Worm (Caenorhabditis elegans) whole organism, young adult: Measurements from ENCODE around the gene clec-21.

Experiments
- B0261.1 ChIP-seq: sonication (generic microtip); optimal IDR thresholded peaks from 2 replicates; lab custom pipeline; 2016; ENCODE audit warnings: mild to moderate bottlenecking, missing genetic modification characterization, moderate library complexity, missing compliant biosample characterization
- D2030.7 ChIP-seq: fragments of 200-800 bp; sonication (Bioruptor generic); IDR thresholded peaks from 2 replicates; pipeline ENCODE4 v1.3.6; 2022; ENCODE audit warnings: missing genetic modification reagents, missing genetic modification characterization, missing compliant biosample characterization
- F22D6.2 ChIP-seq: sonication (generic microtip); optimal IDR thresholded peaks from 2 replicates; lab custom pipeline; 2016; ENCODE audit warnings: mild to moderate bottlenecking, missing genetic modification characterization, missing compliant biosample characterization
- F33H1.4 ChIP-seq: fragments of 200-800 bp; sonication (Bioruptor generic); IDR thresholded peaks from 2 replicates; pipeline ENCODE4 v1.3.6; 2022; ENCODE audit warnings: missing genetic modification reagents, missing genetic modification characterization, missing compliant biosample characterization
- F39B2.1 ChIP-seq: fragments of 200-800 bp; sonication (Bioruptor generic); IDR thresholded peaks from 2 replicates; pipeline ENCODE4 v1.3.6; 2022; ENCODE audit warnings: missing genetic modification reagents, missing genetic modification characterization, missing compliant biosample characterization
- F52B5.7 ChIP-seq: sonication (generic microtip); optimal IDR thresholded peaks from 2 replicates; lab custom pipeline; 2016; ENCODE audit warnings: mild to moderate bottlenecking, missing genetic modification characterization, missing compliant biosample characterization
- F57C9.4 ChIP-seq: sonication (generic microtip); optimal IDR thresholded peaks from 2 replicates; lab custom pipeline; 2017; ENCODE audit warnings: mild to moderate bottlenecking, missing genetic modification characterization, missing compliant biosample characterization
- K12H6.12 ChIP-seq: fragments of 200-800 bp; sonication (Bioruptor generic); optimal IDR thresholded peaks from 2 replicates; lab custom pipeline; 2018; ENCODE audit warnings: mild to moderate bottlenecking, missing genetic modification characterization, missing compliant biosample characterization
- T07F8.4 ChIP-seq: sonication (generic microtip); optimal IDR thresholded peaks from 2 replicates; lab custom pipeline; 2016; ENCODE audit warnings: mild to moderate bottlenecking, missing genetic modification characterization, moderate library complexity, missing compliant biosample characterization
- T26A5.8 ChIP-seq: sonication (generic microtip); optimal IDR thresholded peaks from 2 replicates; lab custom pipeline; 2016; ENCODE audit warnings: missing genetic modification characterization, missing compliant biosample characterization
- Y56A3A.18 ChIP-seq: fragments of 200-800 bp; sonication (Bioruptor generic); IDR thresholded peaks from 2 replicates; pipeline ENCODE4 v1.3.6; 2022; ENCODE audit warnings: missing genetic modification reagents, missing genetic modification characterization, missing compliant biosample characterization
- ZK185.1 ChIP-seq: sonication (generic microtip); optimal IDR thresholded peaks from 2 replicates; lab custom pipeline; 2016; ENCODE audit warnings: mild to moderate bottlenecking, missing genetic modification characterization, missing compliant biosample characterization; ENCODE audit not compliant: poor library complexity, severe bottlenecking
- cebp-2 ChIP-seq: fragments of 200-800 bp; sonication (Bioruptor generic); IDR thresholded peaks from 2 replicates; pipeline ENCODE4 v1.3.6; 2022; ENCODE audit warnings: missing genetic modification characterization, missing compliant biosample characterization
- ceh-79 ChIP-seq: sonication (generic microtip); optimal IDR thresholded peaks from 2 replicates; lab custom pipeline; 2017; ENCODE audit warnings: mild to moderate bottlenecking, missing genetic modification characterization, missing compliant biosample characterization
- ceh-91 ChIP-seq: fragments of 200-800 bp; sonication (Bioruptor generic); IDR thresholded peaks from 2 replicates; pipeline ENCODE4 v1.3.6; 2022; ENCODE audit warnings: missing genetic modification reagents, missing genetic modification characterization, missing compliant biosample characterization
- egl-44 ChIP-seq: fragments of 200-800 bp; sonication (Bioruptor generic); IDR thresholded peaks from 2 replicates; pipeline ENCODE4 v1.3.6; 2022; ENCODE audit warnings: missing genetic modification reagents, missing genetic modification characterization, missing compliant biosample characterization
- egrh-3 ChIP-seq: fragments of 200-800 bp; sonication (Bioruptor generic); IDR thresholded peaks from 2 replicates; pipeline ENCODE4 v1.3.6; 2022; ENCODE audit warnings: missing genetic modification reagents, missing genetic modification characterization, missing compliant biosample characterization
- lag-1 ChIP-seq: fragments of 200-800 bp; sonication (Bioruptor generic); IDR thresholded peaks from 2 replicates; pipeline ENCODE4 v1.3.6; 2022; ENCODE audit warnings: missing genetic modification reagents, missing genetic modification characterization, missing compliant biosample characterization
- lin-26 ChIP-seq: fragments of 200-800 bp; sonication (Bioruptor generic); IDR thresholded peaks from 2 replicates; pipeline ENCODE4 v1.3.6; 2022; ENCODE audit warnings: missing genetic modification reagents, missing genetic modification characterization, missing compliant biosample characterization
- lin-40 ChIP-seq: sonication (generic microtip); optimal IDR thresholded peaks from 2 replicates; lab custom pipeline; 2016; ENCODE audit warnings: missing genetic modification characterization, mild to moderate bottlenecking, missing compliant biosample characterization, missing genotype, missing genetic modification reagents
- lin-54 ChIP-seq: fragments of 200-800 bp; sonication (Bioruptor generic); optimal IDR thresholded peaks from 2 replicates; lab custom pipeline; 2018; ENCODE audit warnings: mild to moderate bottlenecking, missing genetic modification characterization, missing compliant biosample characterization
- lsl-1 ChIP-seq: fragments of 200-800 bp; sonication (Bioruptor generic); optimal IDR thresholded peaks from 2 replicates; lab custom pipeline; 2018; ENCODE audit warnings: mild to moderate bottlenecking, missing genetic modification characterization, moderate library complexity, missing compliant biosample characterization
- mcd-1 ChIP-seq: fragments of 200-800 bp; sonication (Bioruptor generic); IDR thresholded peaks from 2 replicates; pipeline ENCODE4 v1.3.6; 2022; ENCODE audit warnings: missing genetic modification reagents, missing genetic modification characterization, missing compliant biosample characterization
- mel-28 ChIP-seq: sonication (generic microtip); optimal IDR thresholded peaks from 2 replicates; lab custom pipeline; 2016; ENCODE audit warnings: borderline replicate concordance, mild to moderate bottlenecking, missing genetic modification characterization, missing compliant biosample characterization
- nhr-80 ChIP-seq: sonication (generic microtip); optimal IDR thresholded peaks from 2 replicates; lab custom pipeline; 2016; ENCODE audit warnings: missing genetic modification characterization, missing compliant biosample characterization
- sea-2 ChIP-seq: fragments of 200-800 bp; sonication (Bioruptor generic); IDR thresholded peaks from 2 replicates; pipeline ENCODE4 v1.3.6; 2022; ENCODE audit warnings: missing genetic modification characterization, missing compliant biosample characterization
- tbp1 ChIP-seq: fragments of 200-800 bp; sonication (Bioruptor generic); optimal IDR thresholded peaks from 2 replicates; lab custom pipeline; 2018; ENCODE audit warnings: mild to moderate bottlenecking, missing genetic modification characterization, missing compliant biosample characterization
- tbx-9 ChIP-seq: sonication (generic microtip); optimal IDR thresholded peaks from 2 replicates; lab custom pipeline; 2016; ENCODE audit warnings: borderline replicate concordance, missing genetic modification characterization, inconsistent platforms, missing compliant biosample characterization
- unc-130 ChIP-seq: sonication (generic microtip); optimal IDR thresholded peaks from 2 replicates; lab custom pipeline; 2016; ENCODE audit warnings: missing genetic modification reagents, missing genetic modification characterization, missing compliant biosample characterization
- unc-62 ChIP-seq: fragments of 150-350 bp; optimal IDR thresholded peaks from 2 replicates; lab custom pipeline; 2014; ENCODE audit warnings: missing biosample characterization, missing genetic modification reagents, missing genetic modification characterization
- xnd-1 ChIP-seq: sonication (generic microtip); optimal IDR thresholded peaks from 2 replicates; lab custom pipeline; 2016; ENCODE audit warnings: missing genotype, missing genetic modification reagents, missing genetic modification characterization, missing compliant biosample characterization
- zfh-2 ChIP-seq: fragments of 200-800 bp; sonication (Bioruptor generic); conservative IDR thresholded peaks from 2 replicates; pipeline ENCODE4 v1.3.6; 2022; ENCODE audit warnings: missing genetic modification reagents, missing genetic modification characterization, missing compliant biosample characterization
- ztf-28 ChIP-seq: fragments of 200-800 bp; sonication (Bioruptor generic); IDR thresholded peaks from 2 replicates; pipeline ENCODE4 v1.3.6; 2022; ENCODE audit warnings: missing genetic modification reagents, missing genetic modification characterization, missing compliant biosample characterization
- ztf-3 ChIP-seq: fragments of 200-800 bp; sonication (Bioruptor generic); optimal IDR thresholded peaks from 2 replicates; lab custom pipeline; 2018; ENCODE audit warnings: mild to moderate bottlenecking, missing genetic modification characterization, missing compliant biosample characterization
- ztf-6 ChIP-seq: fragments of 200-800 bp; sonication (Bioruptor generic); IDR thresholded peaks from 2 replicates; pipeline ENCODE4 v1.3.6; 2022; ENCODE audit warnings: missing genetic modification reagents, missing genetic modification characterization, missing compliant biosample characterization

The clec-21 gene

ce11 chrII:1568214-1568613 lies 15.8 kb downstream of the clec-21 start, which contains the start of gene fbxb-49:
TSS of gene fbxb-49 (plus strand) at chrII:1568514.
- TF ChIP-seq T07F8.4 (tag; lab: Kevin White, UChicago) (no peak), T26A5.8 (tag; lab: Kevin White, UChicago) (no peak), egrh-3 (GFP tag; lab: Robert Waterston, UW) (no peak), cebp-2 (no peak), D2030.7 (GFP tag; lab: Robert Waterston, UW) (no peak), lin-26 (GFP tag; lab: Robert Waterston, UW) (no peak), xnd-1 (tag; lab: Kevin White, UChicago) (no peak), lsl-1 (no peak), ceh-91 (GFP tag; lab: Robert Waterston, UW) (no peak), F33H1.4 (GFP tag; lab: Robert Waterston, UW) (no peak), egl-44 (GFP tag; lab: Robert Waterston, UW) (no peak), lin-54 (no peak), unc-62 (GFP tag; lab: Kevin White, UChicago) (no peak), F52B5.7 (tag; lab: Kevin White, UChicago) (no peak), tbp1 (GFP tag; lab: Kevin White, UChicago) (no peak), zfh-2 (GFP tag; lab: Robert Waterston, UW) (no peak), ceh-79 (tag; lab: Kevin White, UChicago) (no peak)
- TF ChIP-seq, all 124 proteins: peak for 0

- no peak for TF ChIP-seq ztf-3 (GFP tag; lab: Kevin White, UChicago)
Observed at ce11 chrII:1567646-1568045, 16.4 kb downstream of the clec-21 start, which contains the start of gene K05F6.8. TSS of gene K05F6.8 (minus strand) at chrII:1567746.

DNA sequence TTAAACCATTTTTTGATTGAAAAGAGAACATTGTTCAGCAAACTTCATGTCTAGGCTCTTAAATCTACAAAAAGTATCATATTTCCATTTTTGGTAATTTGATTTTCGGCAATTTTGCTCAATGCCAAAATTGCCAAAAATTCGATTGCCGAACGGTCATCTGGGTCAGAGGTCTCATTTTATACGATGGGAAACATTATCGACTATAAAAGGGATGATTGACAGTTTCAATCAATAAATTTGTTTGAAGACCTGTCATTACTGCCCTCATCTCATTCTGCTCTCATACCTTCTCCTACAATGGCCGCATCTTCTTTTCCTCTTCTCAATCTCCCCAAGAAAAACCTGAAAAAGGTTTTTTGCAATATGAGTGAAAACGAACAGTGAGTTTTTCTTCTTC lies 22.2 kb downstream of the clec-21 start, which contains the start of gene K05F6.14:
TSS of gene K05F6.14 (plus strand) at position 301 of the 400 bp plus-strand sequence.
- TF ChIP-seq B0261.1 (tag; lab: Kevin White, UChicago) (no peak), ztf-28 (no peak), sea-2 (GFP tag; lab: Robert Waterston, UW) (no peak), mcd-1 (no peak), F57C9.4 (tag; lab: Kevin White, UChicago) (no peak), tbp1 (GFP tag; lab: Kevin White, UChicago) (no peak), Y56A3A.18 (no peak)

ce11 chrII:1560839-1561238 lies 23.2 kb downstream of the clec-21 start:
- no peak for TF ChIP-seq lin-26 (GFP tag; lab: Robert Waterston, UW)
- TF ChIP-seq mel-28 (tag; lab: Kevin White, UChicago), result no peak
- TF ChIP-seq lag-1, result no peak
- no peak for TF ChIP-seq unc-130 (GFP tag; lab: Kevin White, UChicago)
- TF ChIP-seq nhr-80, result no peak
- no peak for TF ChIP-seq F22D6.2 (tag; lab: Kevin White, UChicago)
- no peak for TF ChIP-seq ztf-6
- no peak for TF ChIP-seq D2030.7 (GFP tag; lab: Robert Waterston, UW)
- no peak for TF ChIP-seq ZK185.1
- TF ChIP-seq F39B2.1 (GFP tag; lab: Robert Waterston, UW), result no peak
- TF ChIP-seq lin-40, result no peak
- TF ChIP-seq K12H6.12 (tag; lab: Kevin White, UChicago), result no peak
- no peak for TF ChIP-seq tbx-9 (tag; lab: Kevin White, UChicago)
- TF ChIP-seq, all 124 proteins: peak for 0
